Fruit fly (Drosophila melanogaster): ENCODE data around the gene Pop4.

DNA sequence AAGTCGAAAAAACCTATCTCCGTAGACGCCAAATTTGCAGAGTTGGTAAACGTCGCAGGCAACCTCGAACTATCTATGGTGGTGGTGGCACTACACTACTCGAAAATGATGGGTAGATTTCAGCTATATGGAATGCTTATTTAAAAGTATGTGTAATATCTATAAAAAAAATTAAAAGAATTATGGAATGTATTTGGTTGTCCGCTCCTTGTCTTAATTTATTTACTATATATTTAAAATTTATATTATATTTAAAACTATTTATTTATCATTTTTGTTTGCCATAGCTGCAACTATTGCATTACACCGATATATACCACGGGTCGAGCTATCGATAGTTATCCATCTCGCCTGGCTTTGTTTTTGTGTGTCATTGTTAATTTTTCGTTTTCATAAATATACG is 2.4 kb downstream of the Pop4 start, which contains the start of the genes HP4 and CG8209:
- no peak for TF ChIP-seq usp (GFP tag; optimal IDR thresholded peaks at IDR 0.05)
- TF ChIP-seq EcR (GFP tag; optimal IDR thresholded peaks at IDR 0.05) = no peak
- TF ChIP-seq Dll (optimal IDR thresholded peaks at IDR 0.05) = no peak
- TF ChIP-seq psq (optimal IDR thresholded peaks at IDR 0.05) = no peak
